Fruit fly (Drosophila melanogaster): ENCODE data around the gene RpS5a.
A peak's percentile ranks its signal among the peaks of the same experiment; 100 is the strongest.

RpS5a gene

DNA sequence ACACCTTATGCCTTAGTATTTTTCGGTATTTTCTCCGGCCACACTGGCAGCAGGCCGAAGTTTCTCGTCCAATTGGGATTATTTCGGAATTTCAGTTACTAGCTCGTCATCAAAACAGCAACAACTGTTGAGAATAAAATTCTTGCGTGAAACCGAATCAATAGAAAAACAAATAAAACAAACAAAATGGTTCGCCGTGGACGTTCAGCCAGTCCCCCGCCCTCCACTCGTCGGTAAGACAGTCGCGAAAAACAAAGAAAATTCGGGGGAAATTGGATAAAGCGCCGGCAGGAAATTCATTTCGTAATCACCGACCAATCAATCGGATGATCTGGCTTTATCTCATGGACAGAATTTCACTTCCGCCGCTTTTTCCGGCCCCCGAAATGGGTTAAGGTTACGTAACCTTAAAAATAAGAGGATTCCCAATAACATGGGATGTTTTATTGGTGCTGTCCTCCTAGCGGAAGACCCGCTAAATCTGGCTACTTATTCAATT is 936 bp upstream of the RpS5a start, which contains the start of gene Chchd2 (continued):
- no peak for TF ChIP-seq Hr39 (optimal IDR thresholded peaks at IDR 0.05)
- TF ChIP-seq Oaz (GFP tag; IDR thresholded peaks at IDR 0.05) = no peak
- TF ChIP-seq Jarid2 (GFP tag; optimal IDR thresholded peaks at IDR 0.05) = peak; percentile 61
- TF ChIP-seq CG10543 (GFP tag; optimal IDR thresholded peaks at IDR 0.05) = peak; percentile 15
- peak; percentile 44 for TF ChIP-seq CG13296 (GFP tag; optimal IDR thresholded peaks at IDR 0.05)
- peak; percentile 29; the same call in 1 of the 2 replicates for TF ChIP-seq CG42726 (GFP tag; IDR thresholded peaks at IDR 0.05; ENCODE audit: partially characterized antibody)
- peak; percentile 15 for TF ChIP-seq Hand (GFP tag; optimal IDR thresholded peaks at IDR 0.05)
- TF ChIP-seq Stat92E (GFP tag; optimal IDR thresholded peaks at IDR 0.05) = peak in 1 of 3 experiments; percentile 40
- TF ChIP-seq Ada2b (GFP tag; IDR thresholded peaks at IDR 0.05) = no peak
- 0 out of 3 replicates have a peak, but pooled peaks have one; percentile 11 for TF ChIP-seq zen2 (GFP tag; IDR thresholded peaks at IDR 0.05; ENCODE audit: partially characterized antibody)
- TF ChIP-seq grn (GFP tag; optimal IDR thresholded peaks at IDR 0.05) = no peak
- no peak for TF ChIP-seq ken (GFP tag; IDR thresholded peaks at IDR 0.05)
- TF ChIP-seq sna (GFP tag; IDR thresholded peaks at IDR 0.05; ENCODE audit: partially characterized antibody) = no peak
- TF ChIP-seq CG11456 (GFP tag; IDR thresholded peaks at IDR 0.05) = no peak
- peak; percentile 7; the same call in 2 of the 3 replicates for TF ChIP-seq HLH4C (GFP tag; IDR thresholded peaks at IDR 0.05; ENCODE audit: partially characterized antibody)
- TF ChIP-seq Optix (GFP tag; IDR thresholded peaks at IDR 0.05) = no peak
- no peak for TF ChIP-seq pb (GFP tag; optimal IDR thresholded peaks at IDR 0.05)
- TF ChIP-seq emc (GFP tag; optimal IDR thresholded peaks at IDR 0.05) = no peak
- peak; percentile 18 for TF ChIP-seq CG15514 (GFP tag; optimal IDR thresholded peaks at IDR 0.05)
- no peak for TF ChIP-seq CG9876 (GFP tag; optimal IDR thresholded peaks at IDR 0.05)
- TF ChIP-seq jing (GFP tag; optimal IDR thresholded peaks at IDR 0.05) = no peak
- peak; percentile 44 for TF ChIP-seq CG4617 (GFP tag; optimal IDR thresholded peaks at IDR 0.05; ENCODE audit: borderline replicate concordance)
- TF ChIP-seq CG16813 (GFP tag; IDR thresholded peaks at IDR 0.05; ENCODE audit: partially characterized antibody) = no peak; the same call in 2 of the 3 replicates
- no peak for TF ChIP-seq CG11696 (GFP tag; IDR thresholded peaks at IDR 0.05)
- no peak for TF ChIP-seq Scr (GFP tag; IDR thresholded peaks at IDR 0.05; ENCODE audit: partially characterized antibody)
- no peak for TF ChIP-seq CG8089 (GFP tag; optimal IDR thresholded peaks at IDR 0.05)
- TF ChIP-seq Hr3 (GFP tag; optimal IDR thresholded peaks at IDR 0.05) = no peak
- TF ChIP-seq hbn (GFP tag; IDR thresholded peaks at IDR 0.05; ENCODE audit: partially characterized antibody) = peak; percentile 31
- TF ChIP-seq YL-1 (GFP tag; optimal IDR thresholded peaks at IDR 0.05) = peak; percentile 75
- peak; percentile 6; the same call in 1 of the 2 replicates for TF ChIP-seq sob (GFP tag; IDR thresholded peaks at IDR 0.05)
- TF ChIP-seq dpn (GFP tag; optimal IDR thresholded peaks at IDR 0.05) = no peak
- TF ChIP-seq CG2712 (tag; optimal IDR thresholded peaks at IDR 0.05) = no peak
- TF ChIP-seq CG6689 (GFP tag; IDR thresholded peaks at IDR 0.05) = no peak
- TF ChIP-seq CG12659 (GFP tag; optimal IDR thresholded peaks at IDR 0.05) = peak; percentile 58
- 0 out of 2 replicates have a peak, but pooled peaks have one; percentile 3 for TF ChIP-seq CG1024 (GFP tag; IDR thresholded peaks at IDR 0.05)
- no peak for TF ChIP-seq Lim3 (GFP tag; IDR thresholded peaks at IDR 0.05)
- TF ChIP-seq CG10565 (GFP tag; optimal IDR thresholded peaks at IDR 0.05) = no peak
- TF ChIP-seq Elba2 (GFP tag; optimal IDR thresholded peaks at IDR 0.05) = peak; percentile 86
- TF ChIP-seq CG10209 (GFP tag; optimal IDR thresholded peaks at IDR 0.05) = no peak
- TF ChIP-seq gt (GFP tag; IDR thresholded peaks at IDR 0.05) = no peak
- TF ChIP-seq scrt (GFP tag; optimal IDR thresholded peaks at IDR 0.05) = peak; percentile 39
- TF ChIP-seq al (GFP tag; IDR thresholded peaks at IDR 0.05) = no peak
- TF ChIP-seq Taf1 (GFP tag; IDR thresholded peaks at IDR 0.05) = no peak
- no peak for TF ChIP-seq HLH3B (GFP tag; IDR thresholded peaks at IDR 0.05)
- no peak for TF ChIP-seq Adf1 (GFP tag; IDR thresholded peaks at IDR 0.05)
- TF ChIP-seq CG3281 (GFP tag; optimal IDR thresholded peaks at IDR 0.05) = peak; percentile 48
- TF ChIP-seq CG17912 (GFP tag; optimal IDR thresholded peaks at IDR 0.05) = no peak
- TF ChIP-seq HLHmδ (GFP tag; optimal IDR thresholded peaks at IDR 0.05) = no peak
- TF ChIP-seq nom (GFP tag; optimal IDR thresholded peaks at IDR 0.05) = peak; percentile 50

Measured in whole organism, embryonic.